Fruit fly (Drosophila melanogaster) whole organism, embryonic: ENCODE data around the gene Tsen34.

ENCODE experiments used
- Aef1 ChIP-seq: fragments of 200-800 bp; sonication (Bioruptor generic); IDR thresholded peaks from 3 replicates; pipeline ENCODE4 v1.3.6; 2022; ENCODE audit warnings: missing biosample characterization, missing genetic modification characterization
- Atf6 ChIP-seq: fragments of 200-800 bp; sonication (Bioruptor generic); IDR thresholded peaks from 2 replicates; pipeline ENCODE4 v1.3.6; 2022; ENCODE audit warnings: missing biosample characterization, missing genetic modification characterization
- Awh ChIP-seq: fragments of 200-800 bp; sonication (Bioruptor generic); IDR thresholded peaks from 2 replicates; pipeline ENCODE4, ENCODE4 v1.3.6; 2022; ENCODE audit warnings: missing biosample characterization, missing genetic modification characterization
- B-H2 ChIP-seq: fragments of 200-800 bp; sonication (Bioruptor generic); optimal IDR thresholded peaks from 2 replicates; lab custom pipeline; 2018; ENCODE audit warnings: missing biosample characterization, mild to moderate bottlenecking, missing genetic modification characterization
- CG10462 ChIP-seq: fragments of 200-800 bp; sonication (Bioruptor generic); optimal IDR thresholded peaks from 2 replicates; lab custom pipeline; 2016; ENCODE audit warnings: missing biosample characterization, missing genetic modification characterization
- CG12071 ChIP-seq: fragments of 200-800 bp; sonication (Bioruptor generic); optimal IDR thresholded peaks from 3 replicates; lab custom pipeline; 2018; ENCODE audit warnings: missing biosample characterization, mild to moderate bottlenecking, missing genetic modification characterization
- CG13123 ChIP-seq: fragments of 200-800 bp; sonication (Bioruptor generic); optimal IDR thresholded peaks from 2 replicates; lab custom pipeline; 2016; ENCODE audit warnings: missing biosample characterization, missing genetic modification characterization
- CG13287 ChIP-seq: fragments of 200-800 bp; sonication (Bioruptor generic); IDR thresholded peaks from 2 replicates; pipeline ENCODE4 v1.3.6; 2022; ENCODE audit warnings: missing biosample characterization, missing genetic modification characterization; ENCODE audit not compliant: partially characterized antibody
- CG14050 ChIP-seq: fragments of 200-800 bp; sonication (Bioruptor generic); IDR thresholded peaks from 3 replicates; pipeline ENCODE4 v1.3.6; 2022; ENCODE audit warnings: missing biosample characterization, missing genetic modification characterization
- CG14441 ChIP-seq: fragments of 200-800 bp; sonication (Bioruptor generic); IDR thresholded peaks from 2 replicates; pipeline ENCODE4 v1.3.6; 2022; ENCODE audit warnings: missing biosample characterization, missing genetic modification characterization
- CG1529 ChIP-seq: fragments of 200-800 bp; sonication (Bioruptor generic); optimal IDR thresholded peaks from 3 replicates; lab custom pipeline; 2018; ENCODE audit warnings: missing biosample characterization, missing genetic modification characterization
- CG18599 ChIP-seq: fragments of 200-800 bp; sonication (Bioruptor generic); optimal IDR thresholded peaks from 3 replicates; lab custom pipeline; 2017; ENCODE audit warnings: missing biosample characterization, missing genetic modification characterization, mild to moderate bottlenecking, moderate library complexity, missing genetic modification reagents
- CG2116 ChIP-seq: fragments of 200-800 bp; sonication (Bioruptor generic); optimal IDR thresholded peaks from 3 replicates; lab custom pipeline; 2018; ENCODE audit warnings: missing biosample characterization, mild to moderate bottlenecking, missing genetic modification characterization
- CG2678 ChIP-seq: fragments of 200-800 bp; sonication (Bioruptor generic); optimal IDR thresholded peaks from 3 replicates; lab custom pipeline; 2019; ENCODE audit warnings: missing biosample characterization, mild to moderate bottlenecking, missing genetic modification characterization, moderate library complexity
- CG33213 ChIP-seq: fragments of 200-800 bp; sonication (Bioruptor generic); optimal IDR thresholded peaks from 3 replicates; lab custom pipeline; 2016; ENCODE audit warnings: missing biosample characterization, missing genetic modification characterization
- CG34224 ChIP-seq: fragments of 200-800 bp; sonication (Bioruptor generic); IDR thresholded peaks from 3 replicates; pipeline ENCODE4 v1.3.6; 2022; ENCODE audit warnings: missing biosample characterization, missing genetic modification characterization; ENCODE audit not compliant: partially characterized antibody
- CG42726 ChIP-seq: fragments of 200-800 bp; sonication (Bioruptor generic); IDR thresholded peaks from 2 replicates; pipeline ENCODE4 v1.3.6; 2022; ENCODE audit warnings: missing biosample characterization, missing genetic modification characterization; ENCODE audit not compliant: partially characterized antibody
- CG6683 ChIP-seq: fragments of 200-800 bp; sonication (Bioruptor generic); optimal IDR thresholded peaks from 2 replicates; lab custom pipeline; 2017; ENCODE audit warnings: missing biosample characterization, mild to moderate bottlenecking, missing genetic modification characterization, missing genetic modification reagents
- CG6765 ChIP-seq: fragments of 200-800 bp; sonication (Bioruptor generic); optimal IDR thresholded peaks from 3 replicates; lab custom pipeline; 2017; ENCODE audit warnings: missing biosample characterization, mild to moderate bottlenecking, missing genetic modification characterization
- CG7928 ChIP-seq: fragments of 200-800 bp; sonication (Bioruptor generic); optimal IDR thresholded peaks from 2 replicates; lab custom pipeline; 2017; ENCODE audit warnings: missing biosample characterization, mild to moderate bottlenecking, missing genetic modification characterization
- D19A ChIP-seq: fragments of 200-800 bp; optimal IDR thresholded peaks from 3 replicates; lab custom pipeline; 2019; ENCODE audit warnings: missing biosample characterization, mild to moderate bottlenecking, missing genetic modification characterization, moderate library complexity
- Gsc ChIP-seq: fragments of 200-800 bp; sonication (Bioruptor generic); IDR thresholded peaks from 2 replicates; pipeline ENCODE4 v1.3.6; 2022; ENCODE audit warnings: missing biosample characterization, missing genetic modification characterization
- HLH4C ChIP-seq: fragments of 200-800 bp; sonication (Bioruptor generic); IDR thresholded peaks from 3 replicates; pipeline ENCODE4 v1.3.6; 2022; ENCODE audit warnings: missing biosample characterization, missing genetic modification characterization; ENCODE audit not compliant: partially characterized antibody
- Hmx ChIP-seq: fragments of 200-800 bp; sonication (Bioruptor generic); optimal IDR thresholded peaks from 2 replicates; lab custom pipeline; 2016; ENCODE audit warnings: missing biosample characterization, missing genetic modification characterization
- Mad ChIP-seq: fragments of 200-800 bp; sonication (Bioruptor generic); optimal IDR thresholded peaks from 2 replicates; lab custom pipeline; 2016; ENCODE audit warnings: missing biosample characterization, missing genetic modification characterization
- Neu2 ChIP-seq: fragments of 200-800 bp; sonication (Bioruptor generic); optimal IDR thresholded peaks from 3 replicates; lab custom pipeline; 2016; ENCODE audit warnings: missing biosample characterization, missing genetic modification characterization, borderline replicate concordance
- Nf-YB ChIP-seq: fragments of 200-800 bp; sonication (Bioruptor generic); optimal IDR thresholded peaks from 3 replicates; lab custom pipeline; 2019; ENCODE audit warnings: missing biosample characterization, mild to moderate bottlenecking, missing genetic modification characterization, moderate library complexity
- PHDP ChIP-seq: fragments of 200-800 bp; sonication (Bioruptor generic); optimal IDR thresholded peaks from 3 replicates; lab custom pipeline; 2018; ENCODE audit warnings: missing biosample characterization, mild to moderate bottlenecking, missing genetic modification characterization, moderate library complexity
- Pdp1 ChIP-seq, 2 experiments: fragments of 200-800 bp; sonication (Bioruptor generic); optimal IDR thresholded peaks; 3 replicates each; lab custom pipeline; 2016; ENCODE audit warnings: missing biosample characterization in 2 of 2, missing genetic modification characterization in 2 of 2, mild to moderate bottlenecking in 1 of 2, moderate library complexity in 1 of 2
- Poxn ChIP-seq: fragments of 200-800 bp; sonication (Bioruptor generic); IDR thresholded peaks from 2 replicates; pipeline ENCODE4 v1.3.6; 2022; ENCODE audit warnings: missing biosample characterization, missing genetic modification characterization
- Ravus ChIP-seq: fragments of 200-800 bp; sonication (Bioruptor generic); IDR thresholded peaks from 2 replicates; pipeline ENCODE4 v1.3.6; 2022; ENCODE audit warnings: missing biosample characterization, missing genetic modification characterization
- Vsx1 ChIP-seq: fragments of 200-800 bp; sonication (Bioruptor generic); optimal IDR thresholded peaks from 2 replicates; lab custom pipeline; 2017; ENCODE audit warnings: missing biosample characterization, mild to moderate bottlenecking, missing genetic modification characterization, missing genetic modification reagents
- Xbp1 ChIP-seq: fragments of 200-800 bp; sonication (Bioruptor generic); optimal IDR thresholded peaks from 3 replicates; lab custom pipeline; 2016; ENCODE audit warnings: missing biosample characterization, mild to moderate bottlenecking, missing genetic modification characterization
- YL-1 ChIP-seq: fragments of 200-800 bp; sonication (Bioruptor generic); optimal IDR thresholded peaks from 3 replicates; lab custom pipeline; 2017; ENCODE audit warnings: missing biosample characterization, mild to moderate bottlenecking, missing genetic modification characterization
- ap ChIP-seq: fragments of 200-800 bp; sonication (Bioruptor generic); IDR thresholded peaks from 2 replicates; pipeline ENCODE4 v1.3.6; 2022; ENCODE audit warnings: missing biosample characterization, missing genetic modification characterization
- btn ChIP-seq: fragments of 200-800 bp; sonication (Bioruptor generic); optimal IDR thresholded peaks from 2 replicates; lab custom pipeline; 2016; ENCODE audit warnings: missing biosample characterization, missing genetic modification characterization
- chinmo ChIP-seq: fragments of 200-800 bp; sonication (Bioruptor generic); IDR thresholded peaks from 4 replicates; pipeline ENCODE4 v1.3.6; 2022; ENCODE audit warnings: missing biosample characterization, missing genetic modification characterization; ENCODE audit not compliant: partially characterized antibody
- crc ChIP-seq: fragments of 200-800 bp; sonication (Bioruptor generic); optimal IDR thresholded peaks from 2 replicates; lab custom pipeline; 2016; ENCODE audit warnings: missing biosample characterization, missing genetic modification characterization
- dmrt11E ChIP-seq: fragments of 200-800 bp; sonication (Bioruptor generic); optimal IDR thresholded peaks from 3 replicates; lab custom pipeline; 2018; ENCODE audit warnings: missing biosample characterization, mild to moderate bottlenecking, missing genetic modification characterization, moderate library complexity
- grn ChIP-seq: fragments of 200-800 bp; sonication (Bioruptor generic); optimal IDR thresholded peaks from 3 replicates; lab custom pipeline; 2017; ENCODE audit warnings: missing biosample characterization, missing genetic modification characterization
- gro ChIP-seq: fragments of 200-800 bp; sonication (Bioruptor generic); optimal IDR thresholded peaks from 2 replicates; lab custom pipeline; 2016; ENCODE audit warnings: missing biosample characterization, missing genetic modification characterization
- kay ChIP-seq: fragments of 200-800 bp; sonication (Bioruptor generic); optimal IDR thresholded peaks from 2 replicates; lab custom pipeline; 2016; ENCODE audit warnings: missing biosample characterization, missing genetic modification characterization
- pho ChIP-seq: fragments of 200-800 bp; sonication (Bioruptor generic); optimal IDR thresholded peaks from 2 replicates; lab custom pipeline; 2016; ENCODE audit warnings: missing biosample characterization, missing genetic modification characterization
- pita ChIP-seq: fragments of 200-800 bp; sonication (Bioruptor generic); optimal IDR thresholded peaks from 2 replicates; lab custom pipeline; 2017; ENCODE audit warnings: missing biosample characterization, mild to moderate bottlenecking, missing genetic modification characterization
- pzg ChIP-seq: fragments of 200-800 bp; sonication (Bioruptor generic); optimal IDR thresholded peaks from 3 replicates; lab custom pipeline; 2018; ENCODE audit warnings: missing biosample characterization, mild to moderate bottlenecking, missing genetic modification characterization, moderate library complexity
- stwl ChIP-seq: fragments of 200-800 bp; sonication (Bioruptor generic); optimal IDR thresholded peaks from 3 replicates; lab custom pipeline; 2018; ENCODE audit warnings: missing biosample characterization, mild to moderate bottlenecking, missing genetic modification characterization, moderate library complexity
- twi ChIP-seq: fragments of 200-800 bp; optimal IDR thresholded peaks from 2 replicates; lab custom pipeline; 2019; ENCODE audit warnings: missing biosample characterization, mild to moderate bottlenecking, missing genetic modification characterization, moderate library complexity
- zf30C ChIP-seq: fragments of 200-800 bp; sonication (Bioruptor generic); optimal IDR thresholded peaks from 3 replicates; lab custom pipeline; 2018; ENCODE audit warnings: missing biosample characterization, mild to moderate bottlenecking, missing genetic modification characterization

The Tsen34 gene

DNA sequence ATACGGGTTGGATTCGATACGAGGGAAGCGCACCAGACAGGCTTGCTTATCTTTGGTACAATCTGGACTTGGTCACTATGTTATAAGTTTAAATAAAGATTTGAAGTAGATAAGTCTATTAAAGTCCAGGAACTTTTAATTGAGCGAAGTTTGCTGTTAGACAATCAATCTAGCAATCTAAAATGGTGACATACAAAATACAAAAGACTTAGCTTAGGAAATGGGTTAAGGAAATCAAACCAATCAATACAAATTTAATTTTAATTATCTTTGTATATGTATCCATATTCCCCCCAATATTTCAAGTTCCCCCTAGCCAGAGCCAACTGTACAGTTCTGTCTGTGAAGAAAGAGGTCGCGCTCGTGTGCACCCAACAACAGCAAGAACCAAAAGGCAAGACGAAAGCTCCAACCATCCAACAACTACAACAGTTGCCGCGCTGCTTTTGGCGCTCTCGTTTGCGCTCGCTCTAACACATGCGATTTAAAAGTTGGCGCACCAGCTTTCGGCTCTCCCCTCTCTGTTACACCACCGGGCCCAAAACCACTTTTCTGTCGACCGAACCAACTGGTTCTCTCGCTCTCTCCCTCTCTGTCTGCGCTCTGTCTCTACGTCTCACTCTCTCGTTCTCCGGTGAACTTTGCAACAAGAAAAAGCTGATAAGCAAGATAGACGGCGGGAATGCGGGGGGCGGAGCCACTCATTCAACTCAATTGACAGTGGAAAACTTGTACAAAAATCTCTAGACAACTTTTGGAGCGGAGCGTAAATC, 5.5 kb downstream of the Tsen34 start (continued):
- TF ChIP-seq CG2116: peak; percentile 26
- peak; percentile 78 for TF ChIP-seq CG14441
- peak; percentile 59 for TF ChIP-seq Nf-YB
- peak; percentile 65 for TF ChIP-seq CG7928 (GFP tag; lab: Kevin White, UChicago)
- TF ChIP-seq btn (GFP tag; lab: Kevin White, UChicago): no peak
- peak; percentile 15; the same call in 1 of the 2 replicates for TF ChIP-seq Awh (GFP tag; lab: Robert Waterston, UW)
- TF ChIP-seq chinmo (GFP tag; lab: Robert Waterston, UW): peak; percentile 98; the same call in 3 of the 4 replicates
- peak; percentile 77 for TF ChIP-seq pho (GFP tag; lab: Kevin White, UChicago)
- TF ChIP-seq D19A (tag; lab: Kevin White, UChicago): peak; percentile 83
- peak; percentile 87 for TF ChIP-seq PHDP (tag; lab: Kevin White, UChicago)
- peak; percentile 83 for TF ChIP-seq Xbp1 (GFP tag; lab: Kevin White, UChicago)
- peak; percentile 39 for TF ChIP-seq CG33213 (GFP tag; lab: Kevin White, UChicago)
- TF ChIP-seq dmrt11E (tag; lab: Kevin White, UChicago): peak; percentile 55
- peak; percentile 68 for TF ChIP-seq CG12071 (GFP tag; lab: Kevin White, UChicago)
- TF ChIP-seq gro (GFP tag; lab: Kevin White, UChicago): peak; percentile 53
- peak; percentile 40 for TF ChIP-seq B-H2
- peak; percentile 89 for TF ChIP-seq Hmx (GFP tag; lab: Kevin White, UChicago)
- TF ChIP-seq CG13123 (GFP tag; lab: Kevin White, UChicago): peak; percentile 14
- TF ChIP-seq ap (GFP tag; lab: Robert Waterston, UW): peak; percentile 42
- peak; percentile 55 to 84 for TF ChIP-seq Pdp1 (GFP tag; optimal IDR thresholded peaks at IDR 0.05; lab: Kevin White, UChicago)
- peak; percentile 95 for TF ChIP-seq CG2678 (tag; lab: Kevin White, UChicago)
- TF ChIP-seq Neu2: no peak
- no peak for TF ChIP-seq stwl
- peak; percentile 79 for TF ChIP-seq CG14050 (GFP tag; lab: Robert Waterston, UW)
- TF ChIP-seq CG10462: peak; percentile 78
- TF ChIP-seq pzg: no peak
- TF ChIP-seq CG6765 (GFP tag; lab: Kevin White, UChicago): peak; percentile 87
- peak; percentile 57 for TF ChIP-seq Poxn (GFP tag; lab: Robert Waterston, UW)
- TF ChIP-seq CG42726: peak; percentile 10; the same call in 1 of the 2 replicates
- TF ChIP-seq crc (GFP tag; lab: Kevin White, UChicago): peak; percentile 44
- TF ChIP-seq Aef1 (GFP tag; lab: Robert Waterston, UW): peak; percentile 83
- peak; percentile 61 for TF ChIP-seq Mad (GFP tag; lab: Kevin White, UChicago)
- TF ChIP-seq YL-1: peak; percentile 0
- peak; percentile 95 for TF ChIP-seq CG18599 (GFP tag; lab: Kevin White, UChicago)
- TF ChIP-seq HLH4C (GFP tag; lab: Robert Waterston, UW): 0 out of 3 replicates have a peak, but pooled peaks have one; percentile 25
- TF ChIP-seq kay: peak; percentile 66
- peak; percentile 75 for TF ChIP-seq CG6683 (GFP tag; lab: Kevin White, UChicago)
- peak; percentile 59 for TF ChIP-seq twi (tag; lab: Kevin White, UChicago)
- peak; percentile 47; the same call in 1 of the 2 replicates for TF ChIP-seq CG13287 (GFP tag; lab: Robert Waterston, UW)
- TF ChIP-seq Gsc (GFP tag; lab: Robert Waterston, UW): no peak
- peak; percentile 48 for TF ChIP-seq Vsx1 (GFP tag; lab: Kevin White, UChicago)
- peak; percentile 69 for TF ChIP-seq CG34224 (GFP tag; lab: Robert Waterston, UW)
- TF ChIP-seq Atf6 (GFP tag; lab: Robert Waterston, UW): peak; percentile 81
- TF ChIP-seq grn: peak; percentile 87
- TF ChIP-seq Ravus (GFP tag; lab: Robert Waterston, UW): peak; percentile 30
- no peak for TF ChIP-seq pita (GFP tag; lab: Kevin White, UChicago)
- no peak for TF ChIP-seq zf30C (GFP tag; lab: Kevin White, UChicago)
- peak; percentile 83 for TF ChIP-seq CG1529 (GFP tag; lab: Kevin White, UChicago)
